Fruit fly (Drosophila melanogaster) whole organism, embryonic: ENCODE data around the gene Rok.
A peak's percentile ranks its signal among the peaks of the same experiment; 100 is the strongest.

Source experiments
- B-H2 ChIP-seq: fragments of 200-800 bp; sonication (Bioruptor generic); optimal IDR thresholded peaks from 2 replicates; lab custom pipeline; 2018; ENCODE audit warnings: missing biosample characterization, mild to moderate bottlenecking, missing genetic modification characterization
- BtbVII ChIP-seq: fragments of 200-800 bp; sonication (Bioruptor generic); optimal IDR thresholded peaks from 3 replicates; lab custom pipeline; 2017; ENCODE audit warnings: missing biosample characterization, mild to moderate bottlenecking, missing genetic modification characterization
- CG10209 ChIP-seq: fragments of 200-800 bp; sonication (Bioruptor generic); optimal IDR thresholded peaks from 3 replicates; lab custom pipeline; 2017; ENCODE audit warnings: missing biosample characterization, mild to moderate bottlenecking, missing genetic modification characterization, missing genetic modification reagents
- CG13624 ChIP-seq: fragments of 200-800 bp; sonication (Bioruptor generic); optimal IDR thresholded peaks from 2 replicates; lab custom pipeline; 2016; ENCODE audit warnings: missing biosample characterization, missing genetic modification characterization
- CG1647 ChIP-seq: fragments of 200-800 bp; sonication (Bioruptor generic); optimal IDR thresholded peaks from 3 replicates; lab custom pipeline; 2016; ENCODE audit warnings: missing biosample characterization, missing genetic modification characterization
- CG16779 ChIP-seq: fragments of 200-800 bp; sonication (Bioruptor generic); IDR thresholded peaks from 2 replicates; pipeline ENCODE4 v1.3.6; 2022; ENCODE audit warnings: missing biosample characterization, missing genetic modification characterization
- CG16815 ChIP-seq: fragments of 200-800 bp; sonication (Bioruptor generic); optimal IDR thresholded peaks from 3 replicates; lab custom pipeline; 2017; ENCODE audit warnings: missing biosample characterization, mild to moderate bottlenecking, missing genetic modification characterization
- CG18476 ChIP-seq: fragments of 200-800 bp; sonication (Bioruptor generic); optimal IDR thresholded peaks from 2 replicates; lab custom pipeline; 2016; ENCODE audit warnings: missing biosample characterization, mild to moderate bottlenecking, missing genetic modification characterization
- CG18599 ChIP-seq: fragments of 200-800 bp; sonication (Bioruptor generic); optimal IDR thresholded peaks from 3 replicates; lab custom pipeline; 2017; ENCODE audit warnings: missing biosample characterization, missing genetic modification characterization, mild to moderate bottlenecking, moderate library complexity, missing genetic modification reagents
- CG2120 ChIP-seq: fragments of 200-800 bp; sonication (Bioruptor generic); optimal IDR thresholded peaks from 3 replicates; lab custom pipeline; 2016; ENCODE audit warnings: missing biosample characterization, missing genetic modification characterization
- CG32532 ChIP-seq: fragments of 200-800 bp; sonication (Bioruptor generic); IDR thresholded peaks from 2 replicates; pipeline ENCODE4 v1.3.6; 2022; ENCODE audit warnings: missing biosample characterization, missing genetic modification characterization
- CG32772 ChIP-seq: fragments of 200-800 bp; sonication (Bioruptor generic); IDR thresholded peaks from 2 replicates; pipeline ENCODE4 v1.3.6; 2022; ENCODE audit warnings: missing biosample characterization, missing genetic modification characterization
- CG33213 ChIP-seq: fragments of 200-800 bp; sonication (Bioruptor generic); optimal IDR thresholded peaks from 3 replicates; lab custom pipeline; 2016; ENCODE audit warnings: missing biosample characterization, missing genetic modification characterization
- CG34376 ChIP-seq: fragments of 200-800 bp; sonication (Bioruptor generic); optimal IDR thresholded peaks from 2 replicates; lab custom pipeline; 2018; ENCODE audit warnings: missing biosample characterization, mild to moderate bottlenecking, missing genetic modification characterization
- CG4282 ChIP-seq: fragments of 200-800 bp; sonication (Bioruptor generic); optimal IDR thresholded peaks from 2 replicates; lab custom pipeline; 2016; ENCODE audit warnings: missing biosample characterization, missing genetic modification characterization
- CG4328 ChIP-seq: fragments of 200-800 bp; sonication (Bioruptor generic); optimal IDR thresholded peaks from 3 replicates; lab custom pipeline; 2017; ENCODE audit warnings: missing biosample characterization, missing genetic modification reagents, missing genetic modification characterization
- CG4404 ChIP-seq: fragments of 200-800 bp; sonication (Bioruptor generic); IDR thresholded peaks from 2 replicates; pipeline ENCODE4 v1.3.6; 2022; ENCODE audit warnings: missing biosample characterization, missing genetic modification characterization
- CG5953 ChIP-seq: fragments of 200-800 bp; sonication (Bioruptor generic); IDR thresholded peaks from 2 replicates; pipeline ENCODE4 v1.3.6; 2022; ENCODE audit warnings: missing biosample characterization, missing genetic modification characterization
- CG6254 ChIP-seq: fragments of 200-800 bp; sonication (Bioruptor generic); optimal IDR thresholded peaks from 3 replicates; lab custom pipeline; 2017; ENCODE audit warnings: mild to moderate bottlenecking, missing biosample characterization, missing genetic modification reagents, missing genetic modification characterization
- CG8089 ChIP-seq: fragments of 200-800 bp; sonication (Bioruptor generic); optimal IDR thresholded peaks from 3 replicates; lab custom pipeline; 2016; ENCODE audit warnings: missing biosample characterization, missing genetic modification characterization
- CG8924 ChIP-seq: fragments of 200-800 bp; optimal IDR thresholded peaks from 3 replicates; lab custom pipeline; 2019; ENCODE audit warnings: missing biosample characterization, mild to moderate bottlenecking, missing genetic modification characterization, moderate library complexity
- CG9727 ChIP-seq: fragments of 200-800 bp; sonication (Bioruptor generic); optimal IDR thresholded peaks from 3 replicates; lab custom pipeline; 2017; ENCODE audit warnings: missing biosample characterization, mild to moderate bottlenecking, missing genetic modification characterization
- CoRest ChIP-seq: fragments of 200-800 bp; sonication (Bioruptor generic); optimal IDR thresholded peaks from 3 replicates; lab custom pipeline; 2018; ENCODE audit warnings: missing biosample characterization, mild to moderate bottlenecking, missing genetic modification characterization, moderate library complexity
- Doc2 ChIP-seq: fragments of 200-800 bp; sonication (Bioruptor generic); IDR thresholded peaks from 2 replicates; pipeline ENCODE4 v1.3.6; 2022; ENCODE audit warnings: missing biosample characterization, missing genetic modification characterization
- Dp ChIP-seq: fragments of 200-800 bp; sonication (Bioruptor generic); optimal IDR thresholded peaks from 2 replicates; lab custom pipeline; 2018; ENCODE audit warnings: missing biosample characterization, mild to moderate bottlenecking, missing genetic modification characterization, moderate library complexity
- Ets65A ChIP-seq: fragments of 200-800 bp; sonication (Bioruptor generic); peaks from one replicate; lab custom pipeline; 2016; ENCODE audit warnings: missing biosample characterization, missing genetic modification characterization
- H2.0 ChIP-seq: fragments of 200-800 bp; sonication (Bioruptor generic); IDR thresholded peaks from 2 replicates; pipeline ENCODE4 v1.3.6; 2022; ENCODE audit warnings: missing biosample characterization, missing genetic modification characterization
- HLH4C ChIP-seq: fragments of 200-800 bp; sonication (Bioruptor generic); IDR thresholded peaks from 3 replicates; pipeline ENCODE4 v1.3.6; 2022; ENCODE audit warnings: missing biosample characterization, missing genetic modification characterization; ENCODE audit not compliant: partially characterized antibody
- HLH54F ChIP-seq: fragments of 200-800 bp; sonication (Bioruptor generic); optimal IDR thresholded peaks from 3 replicates; lab custom pipeline; 2016; ENCODE audit warnings: missing biosample characterization, missing genetic modification characterization
- Hr78 ChIP-seq, 2 experiments: fragments of 200-800 bp in 1 of 2; fragments of >200 bp in 1 of 2; sonication (Bioruptor generic) in 1 of 2; optimal IDR thresholded peaks; 2 replicates each; lab custom pipeline; 2017 to 2019; ENCODE audit warnings: missing biosample characterization in 2 of 2, missing genetic modification characterization in 2 of 2, mild to moderate bottlenecking in 1 of 2, moderate library complexity in 1 of 2
- NfI ChIP-seq: fragments of 200-800 bp; sonication (Bioruptor generic); optimal IDR thresholded peaks from 3 replicates; lab custom pipeline; 2018; ENCODE audit warnings: missing biosample characterization, mild to moderate bottlenecking, missing genetic modification characterization, moderate library complexity
- Ptx1 ChIP-seq: fragments of 200-800 bp; sonication (Bioruptor generic); IDR thresholded peaks from 2 replicates; pipeline ENCODE4 v1.3.6; 2022; ENCODE audit warnings: missing biosample characterization, missing genetic modification characterization
- Usf ChIP-seq: fragments of 200-800 bp; sonication (Bioruptor generic); optimal IDR thresholded peaks from 2 replicates; lab custom pipeline; 2017; ENCODE audit warnings: missing genotype, missing biosample characterization, missing genetic modification characterization
- bowl ChIP-seq: fragments of 200-800 bp; sonication (Bioruptor generic); IDR thresholded peaks from 2 replicates; pipeline ENCODE4 v1.3.6; 2022; ENCODE audit warnings: missing biosample characterization, missing genetic modification characterization
- cas ChIP-seq: fragments of 200-800 bp; sonication (Bioruptor generic); IDR thresholded peaks from 2 replicates; pipeline ENCODE4 v1.3.6; 2022; ENCODE audit warnings: missing biosample characterization, missing genetic modification characterization
- corto ChIP-seq: fragments of 200-800 bp; sonication (Bioruptor generic); optimal IDR thresholded peaks from 2 replicates; lab custom pipeline; 2016; ENCODE audit warnings: missing biosample characterization, mild to moderate bottlenecking, missing genetic modification characterization, moderate library complexity
- croc ChIP-seq: fragments of 200-800 bp; sonication (Bioruptor generic); conservative IDR thresholded peaks from 3 replicates; pipeline ENCODE4 v1.3.6; 2022; ENCODE audit warnings: missing biosample characterization, missing genetic modification characterization
- grn ChIP-seq: fragments of 200-800 bp; sonication (Bioruptor generic); optimal IDR thresholded peaks from 3 replicates; lab custom pipeline; 2017; ENCODE audit warnings: missing biosample characterization, missing genetic modification characterization
- kah ChIP-seq: fragments of 200-800 bp; sonication (Bioruptor generic); optimal IDR thresholded peaks from 2 replicates; lab custom pipeline; 2018; ENCODE audit warnings: missing biosample characterization, mild to moderate bottlenecking, missing genetic modification characterization
- lbe ChIP-seq: fragments of 200-800 bp; sonication (Bioruptor generic); optimal IDR thresholded peaks from 2 replicates; lab custom pipeline; 2016; ENCODE audit warnings: missing biosample characterization, mild to moderate bottlenecking, missing genetic modification characterization
- lov ChIP-seq, 2 experiments: fragments of 200-800 bp in 1 of 2; fragments of >200 bp in 1 of 2; sonication (Bioruptor generic) in 1 of 2; IDR thresholded peaks in 1 of 2; optimal IDR thresholded peaks in 1 of 2; 2 replicates in 1 of 2; 3 replicates in 1 of 2; pipeline versions ENCODE4 v1.3.6 to Lab custom; 2017 to 2022; ENCODE audit warnings: missing biosample characterization in 1 of 2, missing genetic modification characterization in 1 of 2
- otp ChIP-seq: fragments of 200-800 bp; sonication (Bioruptor generic); IDR thresholded peaks from 3 replicates; pipeline ENCODE4, ENCODE4 v1.3.6; 2022; ENCODE audit warnings: missing biosample characterization, missing genetic modification characterization
- p53 ChIP-seq: fragments of 200-800 bp; sonication (Bioruptor generic); optimal IDR thresholded peaks from 2 replicates; lab custom pipeline; 2016; ENCODE audit warnings: missing biosample characterization, missing genetic modification characterization
- pb ChIP-seq: fragments of 200-800 bp; sonication (Bioruptor generic); optimal IDR thresholded peaks from 3 replicates; lab custom pipeline; 2016; ENCODE audit warnings: missing biosample characterization, missing genetic modification characterization
- slbo ChIP-seq: fragments of 200-800 bp; sonication (Bioruptor generic); IDR thresholded peaks from 2 replicates; pipeline ENCODE4 v1.3.6; 2022; ENCODE audit warnings: missing biosample characterization, missing genetic modification characterization
- trem ChIP-seq: fragments of 200-800 bp; optimal IDR thresholded peaks from 3 replicates; lab custom pipeline; 2019; ENCODE audit warnings: missing biosample characterization, mild to moderate bottlenecking, missing genetic modification characterization, moderate library complexity
- ttk ChIP-seq: fragments of 200-800 bp; sonication (Bioruptor generic); IDR thresholded peaks from 2 replicates; pipeline ENCODE4 v2.1.2; 2022; ENCODE audit warnings: missing biosample characterization, missing genetic modification characterization
- tup ChIP-seq: fragments of 200-800 bp; sonication (Bioruptor generic); optimal IDR thresholded peaks from 2 replicates; lab custom pipeline; 2016; ENCODE audit warnings: missing biosample characterization, mild to moderate bottlenecking, missing genetic modification characterization, moderate library complexity
- vvl ChIP-seq: fragments of 200-800 bp; sonication (Bioruptor generic); IDR thresholded peaks from 2 replicates; pipeline ENCODE4 v1.3.6; 2022; ENCODE audit warnings: missing biosample characterization, missing genetic modification characterization
- wek ChIP-seq: fragments of 200-800 bp; sonication (Bioruptor generic); optimal IDR thresholded peaks from 3 replicates; lab custom pipeline; 2018; ENCODE audit warnings: missing biosample characterization, mild to moderate bottlenecking, missing genetic modification characterization, moderate library complexity

The Rok gene

DNA sequence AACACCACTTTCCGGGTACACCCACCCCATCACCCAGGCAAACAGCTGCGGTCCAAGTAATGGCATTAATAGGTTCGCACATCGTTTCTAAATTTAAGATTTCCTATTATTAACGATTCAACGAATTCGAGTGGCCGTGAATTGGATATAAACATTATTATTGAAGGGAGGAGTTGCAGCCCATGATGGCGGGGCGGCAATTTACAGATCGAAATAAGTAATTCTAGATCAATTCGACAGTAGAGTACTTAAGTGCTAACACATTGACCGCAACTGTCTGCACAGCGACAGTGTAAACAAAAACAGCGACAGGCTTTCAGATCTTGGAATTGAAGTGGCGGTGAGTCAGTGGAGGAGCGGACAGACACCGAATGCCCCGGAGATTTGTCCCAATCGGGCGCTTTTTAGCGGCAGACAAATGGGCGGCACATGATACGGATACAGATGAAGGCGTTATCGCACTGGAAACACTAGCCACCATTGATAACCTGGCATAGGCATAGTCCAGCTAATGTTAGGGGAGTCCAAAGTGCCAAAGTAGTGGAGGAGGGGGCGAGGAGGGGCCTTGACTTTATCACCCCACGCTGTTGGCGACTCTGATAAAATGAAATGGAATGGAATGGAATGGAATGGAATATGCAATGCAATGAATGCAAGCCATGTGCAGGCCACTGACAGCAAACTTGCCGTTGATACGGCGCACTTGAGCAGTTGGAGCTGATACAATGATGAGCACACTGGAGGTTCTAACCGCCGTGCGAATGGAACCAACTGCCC lies 3.8 kb downstream of the Rok start (continued):
- TF ChIP-seq kah (GFP tag; lab: Kevin White, UChicago) (no peak), CG4328 (no peak), bowl (GFP tag; lab: Robert Waterston, UW) (no peak), lov (optimal IDR thresholded peaks at IDR 0.05; lab: Kevin White, UChicago) (no peak), lov (GFP tag; IDR thresholded peaks at IDR 0.05; lab: Robert Waterston, UW) (no peak), cas (no peak), CG4282 (GFP tag; lab: Kevin White, UChicago) (no peak), CG1647 (GFP tag; lab: Kevin White, UChicago) (no peak), HLH54F (GFP tag; lab: Kevin White, UChicago) (no peak), H2.0 (GFP tag; lab: Robert Waterston, UW) (no peak), CG2120 (GFP tag; lab: Kevin White, UChicago) (no peak), CG16779 (GFP tag; lab: Robert Waterston, UW) (no peak), Ptx1 (no peak), lbe (GFP tag; lab: Kevin White, UChicago) (no peak), grn (GFP tag; lab: Kevin White, UChicago) (no peak), tup (no peak), CG5953 (GFP tag; lab: Robert Waterston, UW) (no peak), Hr78 (GFP tag; optimal IDR thresholded peaks at IDR 0.05; lab: Kevin White, UChicago) (no peak), p53 (no peak), CG33213 (no peak), pb (no peak), CG32772 (GFP tag; lab: Robert Waterston, UW) (no peak), CG10209 (GFP tag; lab: Kevin White, UChicago) (peak; percentile 4), wek (GFP tag; lab: Kevin White, UChicago) (no peak), slbo (GFP tag; lab: Robert Waterston, UW) (no peak), CoRest (tag; lab: Kevin White, UChicago) (no peak), Ets65A (peak; percentile 28), B-H2 (GFP tag; lab: Kevin White, UChicago) (no peak), trem (tag; lab: Kevin White, UChicago) (no peak), NfI (GFP tag; lab: Kevin White, UChicago) (no peak), otp (GFP tag; lab: Robert Waterston, UW) (no peak), CG34376 (no peak), CG9727 (GFP tag; lab: Kevin White, UChicago) (peak; percentile 28), Dp (no peak), CG8924 (tag; lab: Kevin White, UChicago) (no peak), CG13624 (GFP tag; lab: Kevin White, UChicago) (no peak), HLH4C (GFP tag; lab: Robert Waterston, UW) (no peak), vvl (GFP tag; lab: Robert Waterston, UW) (peak; percentile 40; the same call in 1 of the 2 replicates), CG4404 (no peak), CG18476 (no peak), ttk (GFP tag; lab: Robert Waterston, UW) (no peak), corto (GFP tag; lab: Kevin White, UChicago) (no peak), Doc2 (GFP tag; lab: Robert Waterston, UW) (no peak), CG6254 (GFP tag; lab: Kevin White, UChicago) (no peak), BtbVII (GFP tag; lab: Kevin White, UChicago) (no peak), CG8089 (GFP tag; lab: Kevin White, UChicago) (no peak), Usf (GFP tag; lab: Kevin White, UChicago) (no peak), CG16815 (no peak), CG32532 (0 out of 2 replicates have a peak, but pooled peaks have one; percentile 9), croc (GFP tag; lab: Robert Waterston, UW) (no peak), CG18599 (peak; percentile 33)
